Fruit fly (Drosophila melanogaster) whole organism, embryonic: ENCODE data around the gene CG32706.

Source experiments
- BtbVII ChIP-seq: fragments of 200-800 bp; sonication (Bioruptor generic); optimal IDR thresholded peaks from 3 replicates; lab custom pipeline; 2017; ENCODE audit warnings: missing biosample characterization, mild to moderate bottlenecking, missing genetic modification characterization
- CG10147 ChIP-seq: fragments of 200-800 bp; sonication (Bioruptor generic); optimal IDR thresholded peaks from 2 replicates; lab custom pipeline; 2019; ENCODE audit warnings: missing biosample characterization, mild to moderate bottlenecking, missing genetic modification characterization, moderate library complexity
- CG14860 ChIP-seq: fragments of 200-800 bp; sonication (Bioruptor generic); IDR thresholded peaks from 3 replicates; pipeline ENCODE4 v1.3.6; 2022; ENCODE audit warnings: missing biosample characterization, missing genetic modification characterization; ENCODE audit not compliant: partially characterized antibody
- CG15514 ChIP-seq: fragments of 200-800 bp; sonication (Bioruptor generic); optimal IDR thresholded peaks from 3 replicates; lab custom pipeline; 2017; ENCODE audit warnings: missing biosample characterization, missing genetic modification characterization, mild to moderate bottlenecking, moderate library complexity, missing genetic modification reagents
- CG15601 ChIP-seq: fragments of 200-800 bp; sonication (Bioruptor generic); optimal IDR thresholded peaks from 3 replicates; lab custom pipeline; 2019; ENCODE audit warnings: missing biosample characterization, mild to moderate bottlenecking, missing genetic modification characterization, moderate library complexity
- CG15696 ChIP-seq: fragments of 200-800 bp; sonication (Bioruptor generic); optimal IDR thresholded peaks from 2 replicates; lab custom pipeline; 2019; ENCODE audit warnings: missing biosample characterization, mild to moderate bottlenecking, missing genetic modification characterization, moderate library complexity
- CG1603 ChIP-seq: fragments of 200-800 bp; sonication (Bioruptor generic); optimal IDR thresholded peaks from 2 replicates; lab custom pipeline; 2019; ENCODE audit warnings: missing biosample characterization, mild to moderate bottlenecking, missing genetic modification characterization, moderate library complexity
- CG2120 ChIP-seq: fragments of 200-800 bp; sonication (Bioruptor generic); optimal IDR thresholded peaks from 3 replicates; lab custom pipeline; 2016; ENCODE audit warnings: missing biosample characterization, missing genetic modification characterization
- CG30403 ChIP-seq: fragments of 200-800 bp; sonication (Bioruptor generic); optimal IDR thresholded peaks from 3 replicates; lab custom pipeline; 2016; ENCODE audit warnings: missing biosample characterization, missing genetic modification characterization
- CG3163 ChIP-seq: fragments of 200-800 bp; sonication (Bioruptor generic); optimal IDR thresholded peaks from 3 replicates; lab custom pipeline; 2016; ENCODE audit warnings: missing biosample characterization, missing genetic modification characterization
- CG43689 ChIP-seq: fragments of 200-800 bp; sonication (Bioruptor generic); IDR thresholded peaks from 2 replicates; pipeline ENCODE4 v1.3.6; 2022; ENCODE audit warnings: missing biosample characterization, missing genetic modification characterization
- CG4820 ChIP-seq: fragments of 200-800 bp; sonication (Bioruptor generic); optimal IDR thresholded peaks from 3 replicates; lab custom pipeline; 2016; ENCODE audit warnings: missing biosample characterization, missing genetic modification characterization
- CG7786 ChIP-seq: fragments of 200-800 bp; sonication (Bioruptor generic); optimal IDR thresholded peaks from 2 replicates; lab custom pipeline; 2016; ENCODE audit warnings: missing biosample characterization, missing genetic modification characterization
- CG7839 ChIP-seq: fragments of 200-800 bp; sonication (Bioruptor generic); optimal IDR thresholded peaks from 3 replicates; lab custom pipeline; 2018; ENCODE audit warnings: missing biosample characterization, mild to moderate bottlenecking, missing genetic modification characterization, moderate library complexity
- CG8359 ChIP-seq: fragments of 200-800 bp; sonication (Bioruptor generic); optimal IDR thresholded peaks from 2 replicates; lab custom pipeline; 2017; ENCODE audit warnings: missing biosample characterization, mild to moderate bottlenecking, missing genetic modification characterization, borderline replicate concordance
- D19A ChIP-seq: fragments of 200-800 bp; optimal IDR thresholded peaks from 3 replicates; lab custom pipeline; 2019; ENCODE audit warnings: missing biosample characterization, mild to moderate bottlenecking, missing genetic modification characterization, moderate library complexity
- E2f2 ChIP-seq: fragments of 200-800 bp; sonication (Bioruptor generic); IDR thresholded peaks from 2 replicates; pipeline ENCODE4 v1.3.6; 2022; ENCODE audit warnings: missing biosample characterization, missing genetic modification characterization
- ERR ChIP-seq: fragments of 200-800 bp; sonication (Bioruptor generic); optimal IDR thresholded peaks from 2 replicates; lab custom pipeline; 2016; ENCODE audit warnings: missing biosample characterization, missing genetic modification characterization
- Ets65A ChIP-seq: fragments of 200-800 bp; sonication (Bioruptor generic); peaks from one replicate; lab custom pipeline; 2016; ENCODE audit warnings: missing biosample characterization, missing genetic modification characterization
- GATAe ChIP-seq: fragments of 200-800 bp; sonication (Bioruptor generic); conservative IDR thresholded peaks from 2 replicates; pipeline ENCODE4 v1.3.6; 2022; ENCODE audit warnings: missing biosample characterization, missing genetic modification characterization
- Hr51 ChIP-seq, 2 experiments: fragments of 200-800 bp; sonication (Bioruptor generic); optimal IDR thresholded peaks; 2 replicates in 1 of 2; 3 replicates in 1 of 2; lab custom pipeline; 2016 to 2018; ENCODE audit warnings: missing biosample characterization in 2 of 2, missing genetic modification characterization in 2 of 2, mild to moderate bottlenecking in 1 of 2, moderate library complexity in 1 of 2
- Hsf ChIP-seq: fragments of 200-800 bp; sonication (Bioruptor generic); optimal IDR thresholded peaks from 3 replicates; lab custom pipeline; 2016; ENCODE audit warnings: missing biosample characterization, missing genetic modification characterization
- MTF-1 ChIP-seq: fragments of 200-800 bp; sonication (Bioruptor generic); optimal IDR thresholded peaks from 2 replicates; lab custom pipeline; 2018; ENCODE audit warnings: missing biosample characterization, mild to moderate bottlenecking, missing genetic modification characterization, borderline replicate concordance
- Max ChIP-seq: fragments of 200-800 bp; sonication (Bioruptor generic); optimal IDR thresholded peaks from 2 replicates; lab custom pipeline; 2016; ENCODE audit warnings: missing biosample characterization, mild to moderate bottlenecking, missing genetic modification characterization
- NC2α ChIP-seq: fragments of 200-800 bp; sonication (Bioruptor generic); optimal IDR thresholded peaks from 2 replicates; lab custom pipeline; 2016; ENCODE audit warnings: missing biosample characterization, missing genetic modification characterization
- NfI ChIP-seq: fragments of 200-800 bp; sonication (Bioruptor generic); optimal IDR thresholded peaks from 3 replicates; lab custom pipeline; 2018; ENCODE audit warnings: missing biosample characterization, mild to moderate bottlenecking, missing genetic modification characterization, moderate library complexity
- Oli ChIP-seq: fragments of 200-800 bp; sonication (Bioruptor generic); optimal IDR thresholded peaks from 2 replicates; lab custom pipeline; 2018; ENCODE audit warnings: missing biosample characterization, mild to moderate bottlenecking, missing genetic modification characterization, moderate library complexity
- Pdp1 ChIP-seq, 2 experiments: fragments of 200-800 bp; sonication (Bioruptor generic); optimal IDR thresholded peaks; 3 replicates each; lab custom pipeline; 2016; ENCODE audit warnings: missing biosample characterization in 2 of 2, missing genetic modification characterization in 2 of 2, mild to moderate bottlenecking in 1 of 2, moderate library complexity in 1 of 2
- Rx ChIP-seq: fragments of 200-800 bp; sonication (Bioruptor generic); IDR thresholded peaks from 2 replicates; pipeline ENCODE4 v1.3.6; 2022; ENCODE audit warnings: missing biosample characterization, missing genetic modification characterization
- Sin3A ChIP-seq: fragments of >200 bp; optimal IDR thresholded peaks from 2 replicates; lab custom pipeline; 2018
- Ssrp ChIP-seq: fragments of 200-800 bp; sonication (Bioruptor generic); optimal IDR thresholded peaks from 2 replicates; lab custom pipeline; 2018; ENCODE audit warnings: missing biosample characterization, mild to moderate bottlenecking, missing genetic modification characterization, moderate library complexity
- TFAM ChIP-seq: fragments of 200-800 bp; sonication (Bioruptor generic); optimal IDR thresholded peaks from 2 replicates; lab custom pipeline; 2017; ENCODE audit warnings: missing biosample characterization, missing genetic modification characterization, inconsistent platforms
- Trl ChIP-seq, 3 experiments: fragments of >200 bp in 2 of 3; fragments of 200-800 bp in 1 of 3; sonication (Bioruptor generic) in 1 of 3; optimal IDR thresholded peaks; 2 replicates in 1 of 3; 3 replicates in 2 of 3; lab custom pipeline; 2016 to 2017; ENCODE audit warnings: missing biosample characterization in 1 of 3, missing genetic modification characterization in 1 of 3
- ase ChIP-seq: fragments of 200-800 bp; sonication (Bioruptor generic); IDR thresholded peaks from 3 replicates; pipeline ENCODE4 v1.3.6; 2022; ENCODE audit warnings: missing biosample characterization, missing genetic modification characterization
- az2 ChIP-seq: fragments of 200-800 bp; sonication (Bioruptor generic); optimal IDR thresholded peaks from 3 replicates; lab custom pipeline; 2016; ENCODE audit warnings: missing biosample characterization, missing genetic modification characterization
- chif ChIP-seq, 2 experiments: fragments of 200-800 bp; sonication (Bioruptor generic); optimal IDR thresholded peaks; 3 replicates each; lab custom pipeline; 2016; ENCODE audit warnings: missing biosample characterization in 2 of 2, missing genetic modification characterization in 2 of 2
- ci ChIP-seq: fragments of 200-800 bp; sonication (Bioruptor generic); IDR thresholded peaks from 3 replicates; pipeline ENCODE4 v1.3.6; 2022; ENCODE audit warnings: missing biosample characterization, missing genetic modification characterization
- croc ChIP-seq: fragments of 200-800 bp; sonication (Bioruptor generic); conservative IDR thresholded peaks from 3 replicates; pipeline ENCODE4 v1.3.6; 2022; ENCODE audit warnings: missing biosample characterization, missing genetic modification characterization
- dmrt99B ChIP-seq: fragments of 200-800 bp; sonication (Bioruptor generic); optimal IDR thresholded peaks from 2 replicates; lab custom pipeline; 2018; ENCODE audit warnings: missing biosample characterization, mild to moderate bottlenecking, missing genetic modification characterization, moderate library complexity
- jing ChIP-seq: fragments of 200-800 bp; sonication (Bioruptor generic); optimal IDR thresholded peaks from 2 replicates; lab custom pipeline; 2018; ENCODE audit warnings: missing biosample characterization, mild to moderate bottlenecking, missing genetic modification characterization
- lmd ChIP-seq: fragments of 200-800 bp; sonication (Bioruptor generic); IDR thresholded peaks from 2 replicates; pipeline ENCODE4 v1.3.6; 2022; ENCODE audit warnings: missing biosample characterization, missing genetic modification characterization
- mirr ChIP-seq: fragments of 200-800 bp; sonication (Bioruptor generic); optimal IDR thresholded peaks from 3 replicates; lab custom pipeline; 2018; ENCODE audit warnings: missing biosample characterization, mild to moderate bottlenecking, missing genetic modification characterization
- pnt ChIP-seq: fragments of 200-800 bp; sonication (Bioruptor generic); optimal IDR thresholded peaks from 3 replicates; lab custom pipeline; 2016; ENCODE audit warnings: missing biosample characterization, missing genetic modification characterization
- row ChIP-seq: fragments of 200-800 bp; sonication (Bioruptor generic); IDR thresholded peaks from 3 replicates; pipeline ENCODE4 v1.3.6; 2022; ENCODE audit warnings: missing biosample characterization, missing genetic modification characterization
- sc ChIP-seq, 3 experiments: fragments of >200 bp in 2 of 3; fragments of 200-800 bp in 1 of 3; sonication (Bioruptor generic) in 1 of 3; optimal IDR thresholded peaks; 2 replicates in 2 of 3; 3 replicates in 1 of 3; lab custom pipeline; 2017; ENCODE audit warnings: mild to moderate bottlenecking in 1 of 3, missing biosample characterization in 1 of 3, missing genetic modification characterization in 1 of 3, missing genetic modification reagents in 1 of 3
- sens ChIP-seq: fragments of 200-800 bp; sonication (Bioruptor generic); peaks from one replicate; lab custom pipeline; 2016; ENCODE audit warnings: missing biosample characterization, missing genetic modification characterization
- seq ChIP-seq: fragments of 200-800 bp; sonication (Bioruptor generic); IDR thresholded peaks from 2 replicates; pipeline ENCODE4 v1.3.6; 2022; ENCODE audit warnings: missing biosample characterization, missing genetic modification characterization
- slp2 ChIP-seq: fragments of 200-800 bp; sonication (Bioruptor generic); optimal IDR thresholded peaks from 2 replicates; lab custom pipeline; 2016; ENCODE audit warnings: missing biosample characterization, missing genetic modification characterization
- sr ChIP-seq: fragments of 200-800 bp; sonication (Bioruptor generic); IDR thresholded peaks from 3 replicates; pipeline ENCODE4 v1.3.6; 2022; ENCODE audit warnings: missing biosample characterization, missing genetic modification characterization
- ttk ChIP-seq: fragments of 200-800 bp; sonication (Bioruptor generic); IDR thresholded peaks from 2 replicates; pipeline ENCODE4 v2.1.2; 2022; ENCODE audit warnings: missing biosample characterization, missing genetic modification characterization
- vvl ChIP-seq: fragments of 200-800 bp; sonication (Bioruptor generic); IDR thresholded peaks from 2 replicates; pipeline ENCODE4 v1.3.6; 2022; ENCODE audit warnings: missing biosample characterization, missing genetic modification characterization

Gene CG32706

dm6 chrX:9048385-9048750, 38.6 kb upstream of the CG32706 start (continued):
- TF ChIP-seq CG15601 (tag; lab: Kevin White, UChicago): no peak
- TF ChIP-seq CG4820: no peak
- no peak for TF ChIP-seq TFAM (GFP tag; lab: Kevin White, UChicago)
- TF ChIP-seq Oli (tag; lab: Kevin White, UChicago): peak; percentile 43
- no peak for TF ChIP-seq CG14860 (GFP tag; lab: Robert Waterston, UW)
- no peak for TF ChIP-seq MTF-1 (GFP tag; lab: Kevin White, UChicago)
- peak; percentile 20 for TF ChIP-seq CG30403 (GFP tag; lab: Kevin White, UChicago)
- TF ChIP-seq sr (GFP tag; lab: Robert Waterston, UW): no peak
- no peak for TF ChIP-seq E2f2 (GFP tag; lab: Robert Waterston, UW)
- TF ChIP-seq Hr51 (GFP tag; optimal IDR thresholded peaks at IDR 0.05; lab: Kevin White, UChicago): no peak
- no peak for TF ChIP-seq CG10147 (GFP tag; lab: Kevin White, UChicago)
- no peak for TF ChIP-seq GATAe
- TF ChIP-seq lmd (GFP tag; lab: Robert Waterston, UW): peak; percentile 35; the same call in 1 of the 2 replicates
- TF ChIP-seq ERR (GFP tag; lab: Kevin White, UChicago): no peak
- TF ChIP-seq Rx (GFP tag; lab: Robert Waterston, UW): no peak
- peak; percentile 29 for TF ChIP-seq Ets65A (GFP tag; lab: Kevin White, UChicago)
- TF ChIP-seq ci (GFP tag; lab: Robert Waterston, UW): 0 out of 3 replicates have a peak, but pooled peaks have one; percentile 40
- peak; percentile 9 for TF ChIP-seq jing (GFP tag; lab: Kevin White, UChicago)
- TF ChIP-seq sens (GFP tag; lab: Kevin White, UChicago): peak; percentile 86
- TF ChIP-seq CG43689 (GFP tag; lab: Robert Waterston, UW): no peak
- TF ChIP-seq dmrt99B (tag; lab: Kevin White, UChicago): peak; percentile 23
- peak; percentile 43 for TF ChIP-seq slp2 (GFP tag; lab: Kevin White, UChicago)
- TF ChIP-seq row (GFP tag; lab: Robert Waterston, UW): peak; percentile 60
- TF ChIP-seq CG8359: peak; percentile 35
- no peak for TF ChIP-seq Sin3A
- TF ChIP-seq seq: no peak
- no peak for TF ChIP-seq NC2α (GFP tag; lab: Kevin White, UChicago)
- no peak for TF ChIP-seq sc (optimal IDR thresholded peaks at IDR 0.05; lab: Kevin White, UChicago)
- peak; percentile 33 for TF ChIP-seq sc (GFP tag; optimal IDR thresholded peaks at IDR 0.05; lab: Kevin White, UChicago)
- TF ChIP-seq Ssrp: peak; percentile 23
- peak; percentile 17 for TF ChIP-seq az2
- no peak for TF ChIP-seq pnt
- peak; percentile 70 for TF ChIP-seq CG1603 (tag; lab: Kevin White, UChicago)
- TF ChIP-seq BtbVII (GFP tag; lab: Kevin White, UChicago): no peak
- TF ChIP-seq D19A (tag; lab: Kevin White, UChicago): peak; percentile 31
- TF ChIP-seq NfI (GFP tag; lab: Kevin White, UChicago): peak; percentile 10
- peak; percentile 13 for TF ChIP-seq CG7839 (tag; lab: Kevin White, UChicago)
- TF ChIP-seq CG7786 (GFP tag; lab: Kevin White, UChicago): no peak
- peak; percentile 22 for TF ChIP-seq CG15696
- TF ChIP-seq CG15514 (GFP tag; lab: Kevin White, UChicago): no peak
- TF ChIP-seq ase (GFP tag; lab: Robert Waterston, UW): no peak
- TF ChIP-seq vvl (GFP tag; lab: Robert Waterston, UW): no peak
- TF ChIP-seq ttk (GFP tag; lab: Robert Waterston, UW): no peak
- TF ChIP-seq mirr (GFP tag; lab: Kevin White, UChicago): no peak
- peak in 1 of 2 experiments; percentile 16 for TF ChIP-seq Pdp1 (GFP tag; optimal IDR thresholded peaks at IDR 0.05; lab: Kevin White, UChicago)
- no peak for TF ChIP-seq Trl (optimal IDR thresholded peaks at IDR 0.05; lab: Kevin White, UChicago)
- TF ChIP-seq Trl (GFP tag; optimal IDR thresholded peaks at IDR 0.05; lab: Kevin White, UChicago): no peak
- peak in 1 of 2 experiments; percentile 7 for TF ChIP-seq chif (GFP tag; optimal IDR thresholded peaks at IDR 0.05; lab: Kevin White, UChicago)
- no peak for TF ChIP-seq CG3163
- TF ChIP-seq CG2120 (GFP tag; lab: Kevin White, UChicago): no peak
- no peak for TF ChIP-seq Max
- peak; percentile 31 for TF ChIP-seq Hsf (GFP tag; lab: Kevin White, UChicago)
- TF ChIP-seq croc (GFP tag; lab: Robert Waterston, UW): no peak
